Worm (Caenorhabditis elegans) whole organism, late embryonic: ENCODE data around the gene F09C6.15.

Experiments used
- F13H6.1 ChIP-seq: sonication (generic microtip); optimal IDR thresholded peaks from 2 replicates; lab custom pipeline; 2016; ENCODE audit warnings: missing genetic modification characterization, missing compliant biosample characterization
- ceh-18 ChIP-seq: sonication (generic microtip); optimal IDR thresholded peaks from 2 replicates; lab custom pipeline; 2016; ENCODE audit warnings: missing genetic modification characterization, missing compliant biosample characterization
- ceh-30 ChIP-seq: fragments of 150-350 bp; optimal IDR thresholded peaks from 2 replicates; lab custom pipeline; 2014; ENCODE audit warnings: missing biosample characterization, missing genetic modification characterization
- ceh-6 ChIP-seq: fragments of 200-800 bp; sonication (Bioruptor generic); optimal IDR thresholded peaks from 2 replicates; lab custom pipeline; 2018; ENCODE audit warnings: mild to moderate bottlenecking, missing genetic modification characterization, missing compliant biosample characterization
- che-1 ChIP-seq: sonication (generic microtip); optimal IDR thresholded peaks from 2 replicates; lab custom pipeline; 2016; ENCODE audit warnings: mild to moderate bottlenecking, missing genetic modification characterization, missing compliant biosample characterization
- fkh-10 ChIP-seq: fragments of 150-350 bp; optimal IDR thresholded peaks from 2 replicates; lab custom pipeline; 2014; ENCODE audit warnings: missing biosample characterization, missing genetic modification reagents, missing genetic modification characterization
- lim-6 ChIP-seq: sonication (generic microtip); optimal IDR thresholded peaks from 2 replicates; lab custom pipeline; 2016; ENCODE audit warnings: missing genetic modification characterization, missing compliant biosample characterization
- pha-4 ChIP-seq: fragments of 150-350 bp; optimal IDR thresholded peaks from 2 replicates; lab custom pipeline; 2018; ENCODE audit warnings: missing biosample characterization, missing genetic modification reagents, missing genetic modification characterization

ce11 chrV:16918378-16918777, 24.8 kb downstream of the F09C6.15 start, which contains the start of the genes fbxa-206 and Y102A5C.2:
- no peak for TF ChIP-seq pha-4
- TF ChIP-seq lim-6 (tag; lab: Kevin White, UChicago) = no peak
- TF ChIP-seq ceh-18 = no peak
- no peak for TF ChIP-seq F13H6.1 (tag; lab: Kevin White, UChicago)
- TF ChIP-seq che-1 (tag; lab: Kevin White, UChicago) = no peak
- TF ChIP-seq fkh-10 (GFP tag; lab: Kevin White, UChicago) = no peak
- TF ChIP-seq ceh-30 (tag; lab: Kevin White, UChicago) = no peak
- TF ChIP-seq ceh-6 (GFP tag; lab: Kevin White, UChicago) = no peak
